Fruit fly (Drosophila melanogaster) whole organism, embryonic: ENCODE data around the gene PGRP-LE.

Source experiments
- BtbVII ChIP-seq: fragments of 200-800 bp; sonication (Bioruptor generic); optimal IDR thresholded peaks from 3 replicates; lab custom pipeline; 2017; ENCODE audit warnings: missing biosample characterization, mild to moderate bottlenecking, missing genetic modification characterization
- CG10267 ChIP-seq: fragments of 200-800 bp; sonication (Bioruptor generic); optimal IDR thresholded peaks from 2 replicates; lab custom pipeline; 2018; ENCODE audit warnings: missing biosample characterization, mild to moderate bottlenecking, missing genetic modification characterization, moderate library complexity
- CG10543 ChIP-seq: fragments of 200-800 bp; sonication (Bioruptor generic); optimal IDR thresholded peaks from 3 replicates; lab custom pipeline; 2017; ENCODE audit warnings: missing biosample characterization, mild to moderate bottlenecking, missing genetic modification characterization, moderate library complexity
- CG10565 ChIP-seq: fragments of 200-800 bp; sonication (Bioruptor generic); optimal IDR thresholded peaks from 3 replicates; lab custom pipeline; 2016; ENCODE audit warnings: missing biosample characterization, mild to moderate bottlenecking, missing genetic modification characterization
- CG11085 ChIP-seq: fragments of 200-800 bp; sonication (Bioruptor generic); IDR thresholded peaks from 2 replicates; pipeline ENCODE4 v1.3.6; 2022; ENCODE audit warnings: missing biosample characterization, missing genetic modification characterization
- CG12236 ChIP-seq: fragments of 200-800 bp; sonication (Bioruptor generic); optimal IDR thresholded peaks from 2 replicates; lab custom pipeline; 2016; ENCODE audit warnings: missing biosample characterization, missing genetic modification characterization
- CG12299 ChIP-seq: fragments of 200-800 bp; sonication (Bioruptor generic); optimal IDR thresholded peaks from 2 replicates; lab custom pipeline; 2018; ENCODE audit warnings: missing biosample characterization, mild to moderate bottlenecking, missing genetic modification characterization
- CG1233 ChIP-seq: fragments of 200-800 bp; sonication (Bioruptor generic); optimal IDR thresholded peaks from 4 replicates; lab custom pipeline; 2018; ENCODE audit warnings: missing biosample characterization, mild to moderate bottlenecking, missing genetic modification characterization
- CG13424 ChIP-seq: fragments of 200-800 bp; sonication (Bioruptor generic); optimal IDR thresholded peaks from 2 replicates; lab custom pipeline; 2019; ENCODE audit warnings: missing biosample characterization, mild to moderate bottlenecking, missing genetic modification characterization, moderate library complexity
- CG16779 ChIP-seq: fragments of 200-800 bp; sonication (Bioruptor generic); IDR thresholded peaks from 2 replicates; pipeline ENCODE4 v1.3.6; 2022; ENCODE audit warnings: missing biosample characterization, missing genetic modification characterization
- CG16813 ChIP-seq: fragments of 200-800 bp; sonication (Bioruptor generic); IDR thresholded peaks from 3 replicates; pipeline ENCODE4 v1.3.6; 2022; ENCODE audit warnings: missing biosample characterization, missing genetic modification characterization; ENCODE audit not compliant: partially characterized antibody
- CG17568 ChIP-seq: fragments of 200-800 bp; sonication (Bioruptor generic); optimal IDR thresholded peaks from 2 replicates; lab custom pipeline; 2018; ENCODE audit warnings: missing biosample characterization, mild to moderate bottlenecking, missing genetic modification characterization, moderate library complexity
- CG2116 ChIP-seq: fragments of 200-800 bp; sonication (Bioruptor generic); optimal IDR thresholded peaks from 3 replicates; lab custom pipeline; 2018; ENCODE audit warnings: missing biosample characterization, mild to moderate bottlenecking, missing genetic modification characterization
- CG2889 ChIP-seq: fragments of 200-800 bp; sonication (Bioruptor generic); IDR thresholded peaks from 3 replicates; pipeline ENCODE4 v1.3.6; 2022; ENCODE audit warnings: missing biosample characterization, missing genetic modification characterization
- CG31224 ChIP-seq: fragments of 200-800 bp; sonication (Bioruptor generic); IDR thresholded peaks from 2 replicates; pipeline ENCODE4 v1.3.6; 2022; ENCODE audit warnings: missing biosample characterization, missing genetic modification characterization
- CG34376 ChIP-seq: fragments of 200-800 bp; sonication (Bioruptor generic); optimal IDR thresholded peaks from 2 replicates; lab custom pipeline; 2018; ENCODE audit warnings: missing biosample characterization, mild to moderate bottlenecking, missing genetic modification characterization
- CG3726 ChIP-seq: fragments of 200-800 bp; sonication (Bioruptor generic); IDR thresholded peaks from 3 replicates; pipeline ENCODE4, ENCODE4 v1.3.6; 2022; ENCODE audit warnings: missing biosample characterization, missing genetic modification characterization
- CG8089 ChIP-seq: fragments of 200-800 bp; sonication (Bioruptor generic); optimal IDR thresholded peaks from 3 replicates; lab custom pipeline; 2016; ENCODE audit warnings: missing biosample characterization, missing genetic modification characterization
- CG8359 ChIP-seq: fragments of 200-800 bp; sonication (Bioruptor generic); optimal IDR thresholded peaks from 2 replicates; lab custom pipeline; 2017; ENCODE audit warnings: missing biosample characterization, mild to moderate bottlenecking, missing genetic modification characterization, borderline replicate concordance
- CG8765 ChIP-seq: fragments of 200-800 bp; sonication (Bioruptor generic); IDR thresholded peaks from 2 replicates; pipeline ENCODE4 v1.3.6; 2022; ENCODE audit warnings: missing biosample characterization, missing genetic modification characterization
- CG9797 ChIP-seq: fragments of 200-800 bp; sonication (Bioruptor generic); optimal IDR thresholded peaks from 3 replicates; lab custom pipeline; 2018; ENCODE audit warnings: missing biosample characterization, mild to moderate bottlenecking, missing genetic modification characterization
- CTCF ChIP-seq: fragments of 200-800 bp; sonication (Bioruptor generic); optimal IDR thresholded peaks from 2 replicates; lab custom pipeline; 2017; ENCODE audit warnings: missing biosample characterization, mild to moderate bottlenecking, missing genetic modification characterization, moderate library complexity
- Dek ChIP-seq: fragments of 200-800 bp; sonication (Bioruptor generic); optimal IDR thresholded peaks from 3 replicates; lab custom pipeline; 2019; ENCODE audit warnings: missing biosample characterization, mild to moderate bottlenecking, missing genetic modification characterization, moderate library complexity
- Doc3 ChIP-seq: fragments of 200-800 bp; sonication (Bioruptor generic); IDR thresholded peaks from 3 replicates; pipeline ENCODE4 v1.3.6; 2022; ENCODE audit warnings: missing biosample characterization, missing genetic modification characterization; ENCODE audit not compliant: partially characterized antibody
- E2f2 ChIP-seq: fragments of 200-800 bp; sonication (Bioruptor generic); IDR thresholded peaks from 2 replicates; pipeline ENCODE4 v1.3.6; 2022; ENCODE audit warnings: missing biosample characterization, missing genetic modification characterization
- Ets65A ChIP-seq: fragments of 200-800 bp; sonication (Bioruptor generic); peaks from one replicate; lab custom pipeline; 2016; ENCODE audit warnings: missing biosample characterization, missing genetic modification characterization
- Ets97D ChIP-seq: fragments of 200-800 bp; sonication (Bioruptor generic); optimal IDR thresholded peaks from 3 replicates; lab custom pipeline; 2016; ENCODE audit warnings: missing biosample characterization, missing genetic modification characterization
- Hr78 ChIP-seq, 2 experiments: fragments of 200-800 bp in 1 of 2; fragments of >200 bp in 1 of 2; sonication (Bioruptor generic) in 1 of 2; optimal IDR thresholded peaks; 2 replicates each; lab custom pipeline; 2017 to 2019; ENCODE audit warnings: missing biosample characterization in 2 of 2, missing genetic modification characterization in 2 of 2, mild to moderate bottlenecking in 1 of 2, moderate library complexity in 1 of 2
- Nf-YC ChIP-seq: fragments of 200-800 bp; optimal IDR thresholded peaks from 3 replicates; lab custom pipeline; 2019; ENCODE audit warnings: missing biosample characterization, mild to moderate bottlenecking, missing genetic modification characterization, moderate library complexity
- Xbp1 ChIP-seq: fragments of 200-800 bp; sonication (Bioruptor generic); optimal IDR thresholded peaks from 3 replicates; lab custom pipeline; 2016; ENCODE audit warnings: missing biosample characterization, mild to moderate bottlenecking, missing genetic modification characterization
- YL-1 ChIP-seq: fragments of 200-800 bp; sonication (Bioruptor generic); optimal IDR thresholded peaks from 3 replicates; lab custom pipeline; 2017; ENCODE audit warnings: missing biosample characterization, mild to moderate bottlenecking, missing genetic modification characterization
- chm ChIP-seq: fragments of 200-800 bp; sonication (Bioruptor generic); IDR thresholded peaks from 2 replicates; pipeline ENCODE4 v1.3.6; 2022; ENCODE audit warnings: missing biosample characterization, missing genetic modification characterization
- fd96Cb ChIP-seq: fragments of 200-800 bp; sonication (Bioruptor generic); optimal IDR thresholded peaks from 2 replicates; lab custom pipeline; 2018; ENCODE audit warnings: missing biosample characterization, mild to moderate bottlenecking, missing genetic modification characterization, moderate library complexity
- gcm2 ChIP-seq: fragments of 200-800 bp; sonication (Bioruptor generic); optimal IDR thresholded peaks from 2 replicates; lab custom pipeline; 2016; ENCODE audit warnings: missing biosample characterization, missing genetic modification characterization
- gro ChIP-seq: fragments of 200-800 bp; sonication (Bioruptor generic); optimal IDR thresholded peaks from 2 replicates; lab custom pipeline; 2016; ENCODE audit warnings: missing biosample characterization, missing genetic modification characterization
- insv ChIP-seq, 2 experiments: fragments of 200-800 bp; sonication (Bioruptor generic); optimal IDR thresholded peaks; 3 replicates each; lab custom pipeline; 2016 to 2018; ENCODE audit warnings: missing biosample characterization in 2 of 2, missing genetic modification characterization in 2 of 2
- jumu ChIP-seq: fragments of 200-800 bp; sonication (Bioruptor generic); optimal IDR thresholded peaks from 3 replicates; lab custom pipeline; 2016; ENCODE audit warnings: missing biosample characterization, missing genetic modification characterization
- lbe ChIP-seq: fragments of 200-800 bp; sonication (Bioruptor generic); optimal IDR thresholded peaks from 2 replicates; lab custom pipeline; 2016; ENCODE audit warnings: missing biosample characterization, mild to moderate bottlenecking, missing genetic modification characterization
- nom ChIP-seq: fragments of 200-800 bp; sonication (Bioruptor generic); optimal IDR thresholded peaks from 2 replicates; lab custom pipeline; 2017; ENCODE audit warnings: missing biosample characterization, missing genetic modification characterization, mild to moderate bottlenecking, moderate library complexity, missing genetic modification reagents
- pfk ChIP-seq: fragments of 200-800 bp; sonication (Bioruptor generic); optimal IDR thresholded peaks from 2 replicates; lab custom pipeline; 2018; ENCODE audit warnings: missing biosample characterization, mild to moderate bottlenecking, missing genetic modification characterization, moderate library complexity
- phol ChIP-seq: fragments of 200-800 bp; sonication (Bioruptor generic); optimal IDR thresholded peaks from 3 replicates; lab custom pipeline; 2018; ENCODE audit warnings: missing biosample characterization, mild to moderate bottlenecking, missing genetic modification characterization, moderate library complexity
- pzg ChIP-seq: fragments of 200-800 bp; sonication (Bioruptor generic); optimal IDR thresholded peaks from 3 replicates; lab custom pipeline; 2018; ENCODE audit warnings: missing biosample characterization, mild to moderate bottlenecking, missing genetic modification characterization, moderate library complexity
- scrt ChIP-seq: fragments of 200-800 bp; sonication (Bioruptor generic); optimal IDR thresholded peaks from 2 replicates; lab custom pipeline; 2018; ENCODE audit warnings: missing biosample characterization, mild to moderate bottlenecking, missing genetic modification characterization, moderate library complexity
- sd ChIP-seq: fragments of 200-800 bp; sonication (Bioruptor generic); optimal IDR thresholded peaks from 3 replicates; lab custom pipeline; 2018; ENCODE audit warnings: missing biosample characterization, mild to moderate bottlenecking, missing genetic modification characterization, moderate library complexity
- sens ChIP-seq: fragments of 200-800 bp; sonication (Bioruptor generic); peaks from one replicate; lab custom pipeline; 2016; ENCODE audit warnings: missing biosample characterization, missing genetic modification characterization
- sisA ChIP-seq: fragments of 200-800 bp; sonication (Bioruptor generic); IDR thresholded peaks from 2 replicates; pipeline ENCODE4 v1.3.6; 2022; ENCODE audit warnings: missing biosample characterization, missing genetic modification characterization
- so ChIP-seq: fragments of 200-800 bp; sonication (Bioruptor generic); IDR thresholded peaks from 3 replicates; pipeline ENCODE4 v1.3.6; 2022; ENCODE audit warnings: missing biosample characterization, missing genetic modification characterization

Gene PGRP-LE

DNA sequence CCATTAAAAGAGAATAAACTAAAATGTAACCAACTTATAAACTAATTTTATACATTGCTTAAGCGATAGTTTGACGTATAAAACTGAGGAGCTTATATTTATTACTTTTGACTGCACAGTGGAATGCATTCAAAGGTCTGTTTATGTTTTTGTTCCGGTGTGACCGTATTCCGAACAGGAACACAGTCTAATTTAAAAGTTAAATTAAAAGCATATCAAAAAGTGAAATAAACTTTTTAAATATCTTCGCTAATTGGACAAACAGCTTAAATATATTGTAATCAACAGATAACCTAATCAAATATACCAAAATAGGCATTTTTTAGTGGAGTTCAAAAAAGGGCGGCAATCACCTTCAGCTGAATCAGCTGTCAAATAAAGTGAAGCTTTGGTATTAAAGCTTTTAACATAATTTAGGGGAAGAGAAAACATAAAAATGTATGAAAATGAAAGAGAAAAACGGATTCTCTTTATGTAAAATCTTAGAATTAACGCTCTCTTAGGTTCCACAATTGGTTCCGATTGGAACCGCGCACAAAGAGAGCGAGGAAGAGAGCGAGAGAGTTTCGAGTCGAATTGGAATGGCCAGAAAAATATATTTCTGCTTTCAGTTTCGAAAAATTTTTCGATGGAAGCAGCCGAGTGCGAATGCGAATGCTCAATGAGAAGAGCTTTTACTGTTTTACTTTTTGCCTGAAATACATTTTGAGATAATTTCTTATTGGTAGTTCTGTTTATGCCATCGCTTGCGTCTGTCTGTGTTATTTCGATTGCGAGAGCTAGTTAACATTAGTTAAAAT, at the start of gene PGRP-LE, which contains the start of gene sd (continued):
- peak; percentile 79 for TF ChIP-seq lbe (GFP tag; lab: Kevin White, UChicago)
- peak; percentile 57 for TF ChIP-seq nom (GFP tag; lab: Kevin White, UChicago)
- no peak for TF ChIP-seq sisA
- TF ChIP-seq CG17568 (GFP tag; lab: Kevin White, UChicago): no peak
- TF ChIP-seq CG16813 (GFP tag; lab: Robert Waterston, UW): no peak
- peak; percentile 2 for TF ChIP-seq Ets97D (GFP tag; lab: Kevin White, UChicago)
- no peak for TF ChIP-seq CG31224 (GFP tag; lab: Robert Waterston, UW)
- no peak for TF ChIP-seq pfk (GFP tag; lab: Kevin White, UChicago)
- no peak for TF ChIP-seq fd96Cb
- TF ChIP-seq Doc3 (GFP tag; lab: Robert Waterston, UW): 0 out of 3 replicates have a peak, but pooled peaks have one; percentile 11
- no peak for TF ChIP-seq CG10565 (GFP tag; lab: Kevin White, UChicago)
- TF ChIP-seq gcm2 (GFP tag; lab: Kevin White, UChicago): no peak
- no peak for TF ChIP-seq CG8089 (GFP tag; lab: Kevin White, UChicago)
- no peak for TF ChIP-seq CG8765 (GFP tag; lab: Robert Waterston, UW)
- no peak for TF ChIP-seq Dek (tag; lab: Kevin White, UChicago)
- peak; percentile 16 for TF ChIP-seq pzg
- no peak for TF ChIP-seq CTCF (GFP tag; lab: Kevin White, UChicago)
- TF ChIP-seq CG10267 (tag; lab: Kevin White, UChicago): no peak
- peak; percentile 2 for TF ChIP-seq BtbVII (GFP tag; lab: Kevin White, UChicago)
- no peak for TF ChIP-seq CG1233 (GFP tag; lab: Kevin White, UChicago)
- TF ChIP-seq Xbp1 (GFP tag; lab: Kevin White, UChicago): no peak
- peak; percentile 48 to 92 for TF ChIP-seq insv (GFP tag; optimal IDR thresholded peaks at IDR 0.05; lab: Kevin White, UChicago)
- no peak for TF ChIP-seq CG11085 (GFP tag; lab: Robert Waterston, UW)
- TF ChIP-seq, all 482 proteins: peak for 49

DNA sequence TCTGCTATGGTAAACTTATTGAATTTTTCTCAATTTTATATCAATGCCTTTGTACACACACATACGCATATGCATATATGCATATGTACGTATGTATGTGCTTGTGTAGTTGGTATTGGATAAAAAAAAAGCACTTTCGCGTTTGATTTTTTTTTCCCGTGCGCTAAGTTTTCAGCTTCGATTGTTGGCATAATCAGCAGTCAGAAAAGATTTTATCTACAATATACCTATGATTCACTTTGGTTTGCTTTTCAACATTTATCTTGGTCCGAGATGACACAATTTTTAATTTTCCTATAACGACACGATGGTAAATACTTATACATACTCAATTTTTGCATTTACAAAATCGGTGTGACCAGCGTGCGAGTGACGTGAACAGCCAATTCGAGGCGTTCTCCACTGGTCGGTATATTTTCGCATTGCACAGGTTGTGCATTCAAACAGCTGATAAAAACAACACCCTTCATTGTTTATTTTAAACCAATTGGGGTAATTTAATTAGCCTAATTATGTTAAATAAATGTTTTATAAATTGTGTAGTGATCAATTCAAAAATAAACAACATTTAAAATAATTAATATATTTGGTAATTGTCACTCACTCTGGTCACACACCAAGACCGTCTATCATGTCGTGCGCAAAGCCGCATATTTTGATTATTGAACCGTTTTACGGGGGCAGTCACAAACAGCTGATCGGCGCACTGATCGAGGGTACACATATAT, 49.3 kb upstream of the PGRP-LE start, which contains the start of the genes UBL3 and CG15914:
Gene UBL3 (minus strand): TSS at position 361 of the 728 bp plus-strand sequence.
Gene CG15914 (plus strand): TSS at position 607 of the 728 bp plus-strand sequence.
- TF ChIP-seq scrt (GFP tag; lab: Kevin White, UChicago): no peak
- TF ChIP-seq sens (GFP tag; lab: Kevin White, UChicago): peak; percentile 76
- peak; percentile 95 for TF ChIP-seq CG9797
- peak; percentile 51 for TF ChIP-seq YL-1 (GFP tag; lab: Kevin White, UChicago)
- peak; percentile 81 for TF ChIP-seq CG2116 (GFP tag; lab: Kevin White, UChicago)
- TF ChIP-seq Nf-YC: peak; percentile 49
- no peak for TF ChIP-seq CG2889
- TF ChIP-seq gro (GFP tag; lab: Kevin White, UChicago): no peak
- no peak for TF ChIP-seq CG8359
- TF ChIP-seq CG13424 (tag; lab: Kevin White, UChicago): peak; percentile 6
- TF ChIP-seq CG3726 (GFP tag; lab: Robert Waterston, UW): no peak
- no peak for TF ChIP-seq CG12236
- peak; percentile 55 for TF ChIP-seq CG12299 (tag; lab: Kevin White, UChicago)
- TF ChIP-seq so (GFP tag; lab: Robert Waterston, UW): no peak
- no peak for TF ChIP-seq CG16779 (GFP tag; lab: Robert Waterston, UW)
- TF ChIP-seq Ets65A: no peak
- peak; percentile 57 for TF ChIP-seq phol (tag; lab: Kevin White, UChicago)
- peak; percentile 60 for TF ChIP-seq E2f2 (GFP tag; lab: Robert Waterston, UW)
- peak; percentile 13 for TF ChIP-seq Ets97D (GFP tag; lab: Kevin White, UChicago)
- TF ChIP-seq pzg: peak; percentile 81
- TF ChIP-seq Hr78 (GFP tag; optimal IDR thresholded peaks at IDR 0.05; lab: Kevin White, UChicago): no peak
- TF ChIP-seq sd (tag; lab: Kevin White, UChicago): peak; percentile 51
- TF ChIP-seq CG10543 (GFP tag; lab: Kevin White, UChicago): peak; percentile 21
- TF ChIP-seq CG34376 (GFP tag; lab: Kevin White, UChicago): peak; percentile 13
- no peak for TF ChIP-seq chm
- no peak for TF ChIP-seq jumu (GFP tag; lab: Kevin White, UChicago)
